Fruit fly (Drosophila melanogaster) whole organism, embryonic: ENCODE results near the gene tra.
A peak's percentile ranks its signal among the peaks of the same experiment; 100 is the strongest.

Experiments
- Atf3 ChIP-seq: fragments of 200-800 bp; sonication (Bioruptor generic); optimal IDR thresholded peaks from 3 replicates; lab custom pipeline; 2016; ENCODE audit warnings: missing biosample characterization, missing genetic modification characterization
- Bdp1 ChIP-seq: fragments of 200-800 bp; sonication (Bioruptor generic); optimal IDR thresholded peaks from 3 replicates; lab custom pipeline; 2016; ENCODE audit warnings: missing biosample characterization, missing genetic modification characterization
- Blimp-1 ChIP-seq: fragments of 200-800 bp; sonication (Bioruptor generic); optimal IDR thresholded peaks from 3 replicates; lab custom pipeline; 2018; ENCODE audit warnings: missing biosample characterization, missing genetic modification characterization, mild to moderate bottlenecking, moderate library complexity, missing genetic modification reagents
- C15 ChIP-seq: fragments of 200-800 bp; sonication (Bioruptor generic); IDR thresholded peaks from 3 replicates; pipeline ENCODE4 v1.3.6; 2022; ENCODE audit warnings: missing biosample characterization, missing genetic modification characterization
- CG10366 ChIP-seq: fragments of 200-800 bp; sonication (Bioruptor generic); IDR thresholded peaks from 2 replicates; pipeline ENCODE4 v1.3.6; 2022; ENCODE audit warnings: missing biosample characterization, missing genetic modification characterization
- CG13775 ChIP-seq: fragments of 200-800 bp; sonication (Bioruptor generic); optimal IDR thresholded peaks from 3 replicates; lab custom pipeline; 2017; ENCODE audit warnings: missing biosample characterization, mild to moderate bottlenecking, missing genetic modification characterization
- CG14710 ChIP-seq: fragments of 200-800 bp; sonication (Bioruptor generic); optimal IDR thresholded peaks from 3 replicates; lab custom pipeline; 2019; ENCODE audit warnings: missing biosample characterization, mild to moderate bottlenecking, missing genetic modification characterization, moderate library complexity
- CG17568 ChIP-seq: fragments of 200-800 bp; sonication (Bioruptor generic); optimal IDR thresholded peaks from 2 replicates; lab custom pipeline; 2018; ENCODE audit warnings: missing biosample characterization, mild to moderate bottlenecking, missing genetic modification characterization, moderate library complexity
- CG17612 ChIP-seq: fragments of 200-800 bp; sonication (Bioruptor generic); IDR thresholded peaks from 2 replicates; pipeline ENCODE4 v1.3.6; 2022; ENCODE audit warnings: missing biosample characterization, missing genetic modification characterization
- CG18619 ChIP-seq: fragments of 200-800 bp; sonication (Bioruptor generic); optimal IDR thresholded peaks from 3 replicates; lab custom pipeline; 2017; ENCODE audit warnings: missing biosample characterization, mild to moderate bottlenecking, missing genetic modification characterization
- CG2202 ChIP-seq: fragments of 200-800 bp; sonication (Bioruptor generic); optimal IDR thresholded peaks from 2 replicates; lab custom pipeline; 2018; ENCODE audit warnings: missing biosample characterization, mild to moderate bottlenecking, missing genetic modification characterization
- CG2875 ChIP-seq: fragments of 200-800 bp; sonication (Bioruptor generic); optimal IDR thresholded peaks from 2 replicates; lab custom pipeline; 2017; ENCODE audit warnings: missing biosample characterization, mild to moderate bottlenecking, missing genetic modification characterization, missing genetic modification reagents
- CG30020 ChIP-seq: fragments of 200-800 bp; optimal IDR thresholded peaks from 2 replicates; lab custom pipeline; 2019; ENCODE audit warnings: missing biosample characterization, mild to moderate bottlenecking, missing genetic modification characterization, moderate library complexity
- CG3726 ChIP-seq: fragments of 200-800 bp; sonication (Bioruptor generic); IDR thresholded peaks from 3 replicates; pipeline ENCODE4, ENCODE4 v1.3.6; 2022; ENCODE audit warnings: missing biosample characterization, missing genetic modification characterization
- CG4424 ChIP-seq: fragments of 200-800 bp; sonication (Bioruptor generic); optimal IDR thresholded peaks from 3 replicates; lab custom pipeline; 2016; ENCODE audit warnings: missing biosample characterization, missing genetic modification characterization
- CG4854 ChIP-seq: fragments of 200-800 bp; sonication (Bioruptor generic); optimal IDR thresholded peaks from 2 replicates; lab custom pipeline; 2016; ENCODE audit warnings: missing biosample characterization, missing genetic modification characterization, inconsistent platforms
- CG6765 ChIP-seq: fragments of 200-800 bp; sonication (Bioruptor generic); optimal IDR thresholded peaks from 3 replicates; lab custom pipeline; 2017; ENCODE audit warnings: missing biosample characterization, mild to moderate bottlenecking, missing genetic modification characterization
- CG7372 ChIP-seq: fragments of 200-800 bp; sonication (Bioruptor generic); IDR thresholded peaks from 2 replicates; pipeline ENCODE4 v1.3.6; 2022; ENCODE audit warnings: missing biosample characterization, missing genetic modification characterization
- CG7963 ChIP-seq: fragments of 200-800 bp; sonication (Bioruptor generic); IDR thresholded peaks from 3 replicates; pipeline ENCODE4 v1.3.6; 2022; ENCODE audit warnings: missing biosample characterization, missing genetic modification characterization; ENCODE audit not compliant: partially characterized antibody
- CG8089 ChIP-seq: fragments of 200-800 bp; sonication (Bioruptor generic); optimal IDR thresholded peaks from 3 replicates; lab custom pipeline; 2016; ENCODE audit warnings: missing biosample characterization, missing genetic modification characterization
- CG8388 ChIP-seq: fragments of 200-800 bp; sonication (Bioruptor generic); optimal IDR thresholded peaks from 2 replicates; lab custom pipeline; 2019; ENCODE audit warnings: missing biosample characterization, mild to moderate bottlenecking, missing genetic modification characterization, moderate library complexity
- CG9876 ChIP-seq: fragments of 200-800 bp; sonication (Bioruptor generic); optimal IDR thresholded peaks from 2 replicates; lab custom pipeline; 2016; ENCODE audit warnings: missing biosample characterization, missing genetic modification characterization
- Chrac-16 ChIP-seq: fragments of 200-800 bp; sonication (Bioruptor generic); optimal IDR thresholded peaks from 3 replicates; lab custom pipeline; 2016; ENCODE audit warnings: missing biosample characterization, missing genetic modification characterization
- CrebB ChIP-seq: fragments of 200-800 bp; sonication (Bioruptor generic); optimal IDR thresholded peaks from 3 replicates; lab custom pipeline; 2018; ENCODE audit warnings: missing biosample characterization, mild to moderate bottlenecking, missing genetic modification characterization
- Dip3 ChIP-seq: fragments of 200-800 bp; sonication (Bioruptor generic); optimal IDR thresholded peaks from 3 replicates; lab custom pipeline; 2016; ENCODE audit warnings: missing biosample characterization, missing genetic modification characterization
- Dll ChIP-seq: fragments of 200-800 bp; sonication (Bioruptor generic); IDR thresholded peaks from 4 replicates; pipeline ENCODE4 v1.3.6; 2022; ENCODE audit warnings: missing biosample characterization, missing genetic modification characterization; ENCODE audit not compliant: partially characterized antibody
- Drgx ChIP-seq: fragments of 200-800 bp; sonication (Bioruptor generic); IDR thresholded peaks from 2 replicates; pipeline ENCODE4 v1.3.6; 2022; ENCODE audit warnings: missing biosample characterization, missing genetic modification characterization
- HLH54F ChIP-seq: fragments of 200-800 bp; sonication (Bioruptor generic); optimal IDR thresholded peaks from 3 replicates; lab custom pipeline; 2016; ENCODE audit warnings: missing biosample characterization, missing genetic modification characterization
- HLHmδ ChIP-seq: fragments of 200-800 bp; sonication (Bioruptor generic); optimal IDR thresholded peaks from 2 replicates; lab custom pipeline; 2018; ENCODE audit warnings: missing biosample characterization, mild to moderate bottlenecking, missing genetic modification characterization, moderate library complexity
- HmgD ChIP-seq: fragments of 200-800 bp; sonication (Bioruptor generic); optimal IDR thresholded peaks from 3 replicates; lab custom pipeline; 2016; ENCODE audit warnings: missing biosample characterization, missing genetic modification characterization
- Lpt ChIP-seq: fragments of >200 bp; optimal IDR thresholded peaks from 2 replicates; lab custom pipeline; 2018; ENCODE audit warnings: missing biosample characterization, missing genetic modification characterization
- Med ChIP-seq: fragments of 200-800 bp; sonication (Bioruptor generic); peaks from one replicate; lab custom pipeline; 2016; ENCODE audit warnings: missing biosample characterization, missing genetic modification characterization, mild to moderate bottlenecking, inconsistent platforms, moderate library complexity
- NC2α ChIP-seq: fragments of 200-800 bp; sonication (Bioruptor generic); optimal IDR thresholded peaks from 2 replicates; lab custom pipeline; 2016; ENCODE audit warnings: missing biosample characterization, missing genetic modification characterization
- Rfx ChIP-seq: fragments of 200-800 bp; sonication (Bioruptor generic); IDR thresholded peaks from 2 replicates; pipeline ENCODE4 v1.3.6; 2022; ENCODE audit warnings: missing biosample characterization, missing genetic modification characterization
- Sry-δ ChIP-seq: fragments of 200-800 bp; sonication (Bioruptor generic); optimal IDR thresholded peaks from 2 replicates; lab custom pipeline; 2016; ENCODE audit warnings: missing biosample characterization, missing genetic modification characterization
- abd-A ChIP-seq: fragments of 200-800 bp; sonication (Bioruptor generic); optimal IDR thresholded peaks from 3 replicates; lab custom pipeline; 2019; ENCODE audit warnings: missing biosample characterization, mild to moderate bottlenecking, missing genetic modification characterization, moderate library complexity
- bigmax ChIP-seq: fragments of 200-800 bp; sonication (Bioruptor generic); optimal IDR thresholded peaks from 2 replicates; lab custom pipeline; 2018; ENCODE audit warnings: missing biosample characterization, mild to moderate bottlenecking, missing genetic modification characterization
- cato ChIP-seq: fragments of 200-800 bp; sonication (Bioruptor generic); optimal IDR thresholded peaks from 2 replicates; lab custom pipeline; 2016; ENCODE audit warnings: missing biosample characterization, missing genetic modification characterization, borderline replicate concordance
- caup ChIP-seq: fragments of 200-800 bp; sonication (Bioruptor generic); optimal IDR thresholded peaks from 3 replicates; lab custom pipeline; 2017; ENCODE audit warnings: missing biosample characterization, mild to moderate bottlenecking, missing genetic modification characterization, moderate library complexity; ENCODE audit not compliant: severe bottlenecking
- corto ChIP-seq: fragments of 200-800 bp; sonication (Bioruptor generic); optimal IDR thresholded peaks from 2 replicates; lab custom pipeline; 2016; ENCODE audit warnings: missing biosample characterization, mild to moderate bottlenecking, missing genetic modification characterization, moderate library complexity
- dati ChIP-seq: fragments of 200-800 bp; sonication (Bioruptor generic); IDR thresholded peaks from 2 replicates; pipeline ENCODE4 v1.3.6; 2022; ENCODE audit warnings: missing biosample characterization, missing genetic modification characterization
- dmrt99B ChIP-seq: fragments of 200-800 bp; sonication (Bioruptor generic); optimal IDR thresholded peaks from 2 replicates; lab custom pipeline; 2018; ENCODE audit warnings: missing biosample characterization, mild to moderate bottlenecking, missing genetic modification characterization, moderate library complexity
- fd102C ChIP-seq: fragments of 200-800 bp; sonication (Bioruptor generic); optimal IDR thresholded peaks from 2 replicates; lab custom pipeline; 2018; ENCODE audit warnings: missing biosample characterization, mild to moderate bottlenecking, missing genetic modification characterization, moderate library complexity
- ham ChIP-seq: fragments of 200-800 bp; sonication (Bioruptor generic); IDR thresholded peaks from 2 replicates; pipeline ENCODE4 v1.3.6; 2022; ENCODE audit warnings: missing biosample characterization, missing genetic modification characterization
- ken ChIP-seq: fragments of 200-800 bp; sonication (Bioruptor generic); IDR thresholded peaks from 3 replicates; pipeline ENCODE4 v1.3.6; 2022; ENCODE audit warnings: missing biosample characterization, missing genetic modification characterization
- pho ChIP-seq: fragments of 200-800 bp; sonication (Bioruptor generic); optimal IDR thresholded peaks from 2 replicates; lab custom pipeline; 2016; ENCODE audit warnings: missing biosample characterization, missing genetic modification characterization
- ro ChIP-seq: fragments of 200-800 bp; sonication (Bioruptor generic); IDR thresholded peaks from 2 replicates; pipeline ENCODE4 v1.3.6; 2022; ENCODE audit warnings: missing biosample characterization, missing genetic modification characterization
- scrt ChIP-seq: fragments of 200-800 bp; sonication (Bioruptor generic); optimal IDR thresholded peaks from 2 replicates; lab custom pipeline; 2018; ENCODE audit warnings: missing biosample characterization, mild to moderate bottlenecking, missing genetic modification characterization, moderate library complexity
- sens ChIP-seq: fragments of 200-800 bp; sonication (Bioruptor generic); peaks from one replicate; lab custom pipeline; 2016; ENCODE audit warnings: missing biosample characterization, missing genetic modification characterization
- slbo ChIP-seq: fragments of 200-800 bp; sonication (Bioruptor generic); IDR thresholded peaks from 2 replicates; pipeline ENCODE4 v1.3.6; 2022; ENCODE audit warnings: missing biosample characterization, missing genetic modification characterization
- sob ChIP-seq: fragments of 200-800 bp; sonication (Bioruptor generic); IDR thresholded peaks from 2 replicates; pipeline ENCODE4 v1.3.6; 2022; ENCODE audit warnings: missing biosample characterization, missing genetic modification characterization

Gene tra

DNA sequence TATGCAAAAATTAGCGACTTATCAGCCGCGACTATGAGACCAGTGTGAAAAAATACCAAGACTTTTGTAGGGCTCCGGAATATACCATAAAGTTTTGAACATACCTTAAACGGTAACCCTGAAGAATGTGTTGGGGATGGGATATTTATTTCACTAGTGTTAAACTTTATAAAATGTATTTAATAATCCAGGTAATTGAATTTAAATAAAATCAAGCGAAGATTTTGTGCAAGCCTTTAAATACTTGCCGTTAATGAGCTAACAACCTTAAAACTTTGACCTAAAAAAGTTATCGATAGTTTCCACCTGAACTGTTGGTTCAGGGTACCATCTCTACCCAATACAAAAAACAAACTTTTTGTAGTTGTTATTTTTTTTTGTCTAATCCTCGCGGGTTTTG is 21.3 kb upstream of the tra start, which contains the start of gene CG4101 (continued):
- TF ChIP-seq scrt (GFP tag; lab: Kevin White, UChicago) (peak; percentile 43), ken (GFP tag; lab: Robert Waterston, UW) (peak; percentile 82), Drgx (GFP tag; lab: Robert Waterston, UW) (peak; percentile 51; the same call in 1 of the 2 replicates), CG2202 (peak; percentile 52), CG7963 (GFP tag; lab: Robert Waterston, UW) (no peak), CG17568 (peak; percentile 74), Bdp1 (GFP tag; lab: Kevin White, UChicago) (peak; percentile 67), CG8388 (GFP tag; lab: Kevin White, UChicago) (peak; percentile 52), sob (peak; percentile 87), slbo (GFP tag; lab: Robert Waterston, UW) (peak; percentile 89), CG2875 (GFP tag; lab: Kevin White, UChicago) (peak; percentile 11), Dll (peak; percentile 93), CG7372 (GFP tag; lab: Robert Waterston, UW) (peak; percentile 65), CG14710 (tag; lab: Kevin White, UChicago) (peak; percentile 87), cato (GFP tag; lab: Kevin White, UChicago) (peak; percentile 35), Rfx (GFP tag; lab: Robert Waterston, UW) (peak; percentile 83), CG8089 (GFP tag; lab: Kevin White, UChicago) (peak; percentile 22), Lpt (GFP tag; lab: Kevin White, UChicago) (no peak), fd102C (GFP tag; lab: Kevin White, UChicago) (no peak), CG6765 (GFP tag; lab: Kevin White, UChicago) (peak; percentile 54), Blimp-1 (GFP tag; lab: Kevin White, UChicago) (peak; percentile 71), CG30020 (tag; lab: Kevin White, UChicago) (peak; percentile 79), Sry-δ (GFP tag; lab: Kevin White, UChicago) (peak; percentile 94), dati (GFP tag; lab: Robert Waterston, UW) (no peak), pho (peak; percentile 85), corto (GFP tag; lab: Kevin White, UChicago) (peak; percentile 50), CG13775 (GFP tag; lab: Kevin White, UChicago) (peak; percentile 77), HLH54F (GFP tag; lab: Kevin White, UChicago) (peak; percentile 79), Atf3 (peak; percentile 45), HmgD (GFP tag; lab: Kevin White, UChicago) (peak; percentile 35), CG3726 (GFP tag; lab: Robert Waterston, UW) (no peak), bigmax (GFP tag; lab: Kevin White, UChicago) (no peak), CG4424 (peak; percentile 72), C15 (GFP tag; lab: Robert Waterston, UW) (0 out of 3 replicates have a peak, but pooled peaks have one; percentile 41), Dip3 (peak; percentile 96), ham (peak; percentile 39; the same call in 1 of the 2 replicates), CG9876 (GFP tag; lab: Kevin White, UChicago) (peak; percentile 68), CG4854 (GFP tag; lab: Kevin White, UChicago) (peak; percentile 65), CG17612 (GFP tag; lab: Robert Waterston, UW) (no peak), HLHmδ (GFP tag; lab: Kevin White, UChicago) (no peak), CG18619 (GFP tag; lab: Kevin White, UChicago) (peak; percentile 50), ro (GFP tag; lab: Robert Waterston, UW) (0 out of 2 replicates have a peak, but pooled peaks have one; percentile 28), caup (peak; percentile 74), CrebB (peak; percentile 51), dmrt99B (tag; lab: Kevin White, UChicago) (peak; percentile 72), sens (GFP tag; lab: Kevin White, UChicago) (peak; percentile 98), abd-A (tag; lab: Kevin White, UChicago) (no peak), NC2α (GFP tag; lab: Kevin White, UChicago) (peak; percentile 24), Chrac-16 (GFP tag; lab: Kevin White, UChicago) (peak; percentile 82), CG10366 (peak; percentile 80), Med (peak; percentile 95)
